Worm (Caenorhabditis elegans) whole organism, L2 larva: ENCODE measurements around the gene C27B7.2.

Experiments
- lin-39 ChIP-seq: fragments of 150-350 bp; optimal IDR thresholded peaks from 2 replicates; lab custom pipeline; 2014; ENCODE audit warnings: missing biosample characterization, missing genetic modification reagents, missing genetic modification characterization
- mab-5 ChIP-seq: fragments of 150-350 bp; optimal IDR thresholded peaks from 2 replicates; lab custom pipeline; 2014; ENCODE audit warnings: missing biosample characterization, missing genetic modification characterization
- nhr-237 ChIP-seq: fragments of 150-350 bp; optimal IDR thresholded peaks from 2 replicates; lab custom pipeline; 2014; ENCODE audit warnings: missing biosample characterization, missing genetic modification characterization
- unc-55 ChIP-seq: fragments of 150-350 bp; sonication (generic microtip); optimal IDR thresholded peaks from 3 replicates; lab custom pipeline; 2014; ENCODE audit warnings: missing biosample characterization, missing genetic modification reagents, missing genetic modification characterization

ce11 chrIV:8916010-8916409 is 23.4 kb downstream of the C27B7.2 start, which contains the start of gene C27B7.9:
- no peak for TF ChIP-seq mab-5 (tag; lab: Kevin White, UChicago)
- TF ChIP-seq nhr-237 (tag; lab: Kevin White, UChicago), result no peak
- TF ChIP-seq unc-55 (GFP tag; lab: Kevin White, UChicago), result no peak
- no peak for TF ChIP-seq lin-39 (tag; lab: Kevin White, UChicago)
